Fruit fly (Drosophila melanogaster) whole organism, embryonic: Measurements from ENCODE around the gene CG18596.
A peak's percentile ranks its signal among the peaks of the same experiment; 100 is the strongest.

Experiments
- ATbp ChIP-seq: fragments of 200-800 bp; sonication (Bioruptor generic); optimal IDR thresholded peaks from 2 replicates; lab custom pipeline; 2017; ENCODE audit warnings: missing biosample characterization, mild to moderate bottlenecking, missing genetic modification characterization, missing genetic modification reagents
- CG10462 ChIP-seq: fragments of 200-800 bp; sonication (Bioruptor generic); optimal IDR thresholded peaks from 2 replicates; lab custom pipeline; 2016; ENCODE audit warnings: missing biosample characterization, missing genetic modification characterization
- CG10543 ChIP-seq: fragments of 200-800 bp; sonication (Bioruptor generic); optimal IDR thresholded peaks from 3 replicates; lab custom pipeline; 2017; ENCODE audit warnings: missing biosample characterization, mild to moderate bottlenecking, missing genetic modification characterization, moderate library complexity
- CG11093 ChIP-seq: fragments of 200-800 bp; sonication (Bioruptor generic); IDR thresholded peaks from 3 replicates; pipeline ENCODE4 v1.3.6; 2022; ENCODE audit warnings: missing biosample characterization, missing genetic modification characterization
- CG11504 ChIP-seq: fragments of 200-800 bp; sonication (Bioruptor generic); optimal IDR thresholded peaks from 3 replicates; lab custom pipeline; 2019; ENCODE audit warnings: missing biosample characterization, mild to moderate bottlenecking, missing genetic modification characterization, moderate library complexity
- CG11696 ChIP-seq: fragments of 200-800 bp; sonication (Bioruptor generic); IDR thresholded peaks from 2 replicates; pipeline ENCODE4 v1.3.6; 2022; ENCODE audit warnings: missing biosample characterization, missing genetic modification characterization
- CG12299 ChIP-seq: fragments of 200-800 bp; sonication (Bioruptor generic); optimal IDR thresholded peaks from 2 replicates; lab custom pipeline; 2018; ENCODE audit warnings: missing biosample characterization, mild to moderate bottlenecking, missing genetic modification characterization
- CG13894 ChIP-seq: fragments of 200-800 bp; sonication (Bioruptor generic); optimal IDR thresholded peaks from 3 replicates; lab custom pipeline; 2018; ENCODE audit warnings: missing biosample characterization, mild to moderate bottlenecking, missing genetic modification characterization, moderate library complexity
- CG15479 ChIP-seq: fragments of 200-800 bp; sonication (Bioruptor generic); optimal IDR thresholded peaks from 3 replicates; lab custom pipeline; 2019; ENCODE audit warnings: missing biosample characterization, mild to moderate bottlenecking, missing genetic modification characterization, moderate library complexity
- CG1647 ChIP-seq: fragments of 200-800 bp; sonication (Bioruptor generic); optimal IDR thresholded peaks from 3 replicates; lab custom pipeline; 2016; ENCODE audit warnings: missing biosample characterization, missing genetic modification characterization
- CG16863 ChIP-seq: fragments of 200-800 bp; sonication (Bioruptor generic); optimal IDR thresholded peaks from 3 replicates; lab custom pipeline; 2016; ENCODE audit warnings: missing biosample characterization, missing genetic modification characterization
- CG17385 ChIP-seq: fragments of 200-800 bp; sonication (Bioruptor generic); optimal IDR thresholded peaks from 3 replicates; lab custom pipeline; 2018; ENCODE audit warnings: missing biosample characterization, mild to moderate bottlenecking, missing genetic modification characterization
- CG17829 ChIP-seq: fragments of 200-800 bp; optimal IDR thresholded peaks from 2 replicates; lab custom pipeline; 2019; ENCODE audit warnings: missing biosample characterization, mild to moderate bottlenecking, missing genetic modification characterization, moderate library complexity
- CG30020 ChIP-seq: fragments of 200-800 bp; optimal IDR thresholded peaks from 2 replicates; lab custom pipeline; 2019; ENCODE audit warnings: missing biosample characterization, mild to moderate bottlenecking, missing genetic modification characterization, moderate library complexity
- CG33213 ChIP-seq: fragments of 200-800 bp; sonication (Bioruptor generic); optimal IDR thresholded peaks from 3 replicates; lab custom pipeline; 2016; ENCODE audit warnings: missing biosample characterization, missing genetic modification characterization
- CG5180 ChIP-seq: fragments of 200-800 bp; sonication (Bioruptor generic); optimal IDR thresholded peaks from 3 replicates; lab custom pipeline; 2017; ENCODE audit warnings: missing biosample characterization, missing genetic modification characterization, mild to moderate bottlenecking, moderate library complexity, missing genetic modification reagents
- CG6765 ChIP-seq: fragments of 200-800 bp; sonication (Bioruptor generic); optimal IDR thresholded peaks from 3 replicates; lab custom pipeline; 2017; ENCODE audit warnings: missing biosample characterization, mild to moderate bottlenecking, missing genetic modification characterization
- CG6791 ChIP-seq: fragments of 200-800 bp; sonication (Bioruptor generic); IDR thresholded peaks from 3 replicates; pipeline ENCODE4 v1.3.6; 2022; ENCODE audit warnings: missing biosample characterization, missing genetic modification characterization; ENCODE audit not compliant: partially characterized antibody
- CG7963 ChIP-seq: fragments of 200-800 bp; sonication (Bioruptor generic); IDR thresholded peaks from 3 replicates; pipeline ENCODE4 v1.3.6; 2022; ENCODE audit warnings: missing biosample characterization, missing genetic modification characterization; ENCODE audit not compliant: partially characterized antibody
- CG8281 ChIP-seq: fragments of 200-800 bp; sonication (Bioruptor generic); optimal IDR thresholded peaks from 2 replicates; lab custom pipeline; 2018; ENCODE audit warnings: missing biosample characterization, mild to moderate bottlenecking, missing genetic modification characterization, moderate library complexity
- Chrac-16 ChIP-seq: fragments of 200-800 bp; sonication (Bioruptor generic); optimal IDR thresholded peaks from 3 replicates; lab custom pipeline; 2016; ENCODE audit warnings: missing biosample characterization, missing genetic modification characterization
- D19A ChIP-seq: fragments of 200-800 bp; optimal IDR thresholded peaks from 3 replicates; lab custom pipeline; 2019; ENCODE audit warnings: missing biosample characterization, mild to moderate bottlenecking, missing genetic modification characterization, moderate library complexity
- Dref ChIP-seq: fragments of 200-800 bp; sonication (Bioruptor generic); IDR thresholded peaks from 2 replicates; pipeline ENCODE4 v1.3.6; 2022; ENCODE audit warnings: missing biosample characterization, missing genetic modification characterization
- GATAe ChIP-seq: fragments of 200-800 bp; sonication (Bioruptor generic); conservative IDR thresholded peaks from 2 replicates; pipeline ENCODE4 v1.3.6; 2022; ENCODE audit warnings: missing biosample characterization, missing genetic modification characterization
- H2.0 ChIP-seq: fragments of 200-800 bp; sonication (Bioruptor generic); IDR thresholded peaks from 2 replicates; pipeline ENCODE4 v1.3.6; 2022; ENCODE audit warnings: missing biosample characterization, missing genetic modification characterization
- Lim3 ChIP-seq: fragments of 200-800 bp; sonication (Bioruptor generic); IDR thresholded peaks from 2 replicates; pipeline ENCODE4 v1.3.6; 2022; ENCODE audit warnings: missing biosample characterization, missing genetic modification characterization
- NC2β ChIP-seq: fragments of 200-800 bp; sonication (Bioruptor generic); optimal IDR thresholded peaks from 2 replicates; lab custom pipeline; 2016; ENCODE audit warnings: missing biosample characterization, missing genetic modification characterization
- Trl ChIP-seq, 3 experiments: fragments of >200 bp in 2 of 3; fragments of 200-800 bp in 1 of 3; sonication (Bioruptor generic) in 1 of 3; optimal IDR thresholded peaks; 2 replicates in 1 of 3; 3 replicates in 2 of 3; lab custom pipeline; 2016 to 2017; ENCODE audit warnings: missing biosample characterization in 1 of 3, missing genetic modification characterization in 1 of 3
- Vsx1 ChIP-seq: fragments of 200-800 bp; sonication (Bioruptor generic); optimal IDR thresholded peaks from 2 replicates; lab custom pipeline; 2017; ENCODE audit warnings: missing biosample characterization, mild to moderate bottlenecking, missing genetic modification characterization, missing genetic modification reagents
- bcd ChIP-seq: fragments of 200-800 bp; sonication (Bioruptor generic); optimal IDR thresholded peaks from 2 replicates; lab custom pipeline; 2017; ENCODE audit warnings: missing biosample characterization, mild to moderate bottlenecking, missing genetic modification characterization
- caup ChIP-seq: fragments of 200-800 bp; sonication (Bioruptor generic); optimal IDR thresholded peaks from 3 replicates; lab custom pipeline; 2017; ENCODE audit warnings: missing biosample characterization, mild to moderate bottlenecking, missing genetic modification characterization, moderate library complexity; ENCODE audit not compliant: severe bottlenecking
- chif ChIP-seq, 2 experiments: fragments of 200-800 bp; sonication (Bioruptor generic); optimal IDR thresholded peaks; 3 replicates each; lab custom pipeline; 2016; ENCODE audit warnings: missing biosample characterization in 2 of 2, missing genetic modification characterization in 2 of 2
- croc ChIP-seq: fragments of 200-800 bp; sonication (Bioruptor generic); conservative IDR thresholded peaks from 3 replicates; pipeline ENCODE4 v1.3.6; 2022; ENCODE audit warnings: missing biosample characterization, missing genetic modification characterization
- en ChIP-seq: fragments of 200-800 bp; sonication (Bioruptor generic); optimal IDR thresholded peaks from 2 replicates; lab custom pipeline; 2016; ENCODE audit warnings: missing biosample characterization, missing genetic modification characterization
- gcm2 ChIP-seq: fragments of 200-800 bp; sonication (Bioruptor generic); optimal IDR thresholded peaks from 2 replicates; lab custom pipeline; 2016; ENCODE audit warnings: missing biosample characterization, missing genetic modification characterization
- hkb ChIP-seq, 2 experiments: fragments of 200-800 bp in 1 of 2; fragments of >200 bp in 1 of 2; sonication (Bioruptor generic) in 1 of 2; IDR thresholded peaks in 1 of 2; optimal IDR thresholded peaks in 1 of 2; 2 replicates each; pipeline versions ENCODE4 v1.3.6 to Lab custom; 2017 to 2022; ENCODE audit warnings: missing biosample characterization in 1 of 2, missing genetic modification characterization in 1 of 2
- ind ChIP-seq: fragments of 200-800 bp; sonication (Bioruptor generic); optimal IDR thresholded peaks from 3 replicates; lab custom pipeline; 2016; ENCODE audit warnings: missing biosample characterization, missing genetic modification characterization
- lab ChIP-seq: fragments of 200-800 bp; sonication (Bioruptor generic); optimal IDR thresholded peaks from 3 replicates; lab custom pipeline; 2017; ENCODE audit warnings: missing biosample characterization, missing genetic modification characterization, mild to moderate bottlenecking, moderate library complexity, missing genetic modification reagents
- lola ChIP-seq, 3 experiments: fragments of >200 bp in 2 of 3; fragments of 200-800 bp in 1 of 3; sonication (Bioruptor generic) in 1 of 3; optimal IDR thresholded peaks; 2 replicates each; lab custom pipeline; 2017 to 2019; ENCODE audit warnings: missing biosample characterization in 3 of 3, missing genetic modification characterization in 3 of 3, mild to moderate bottlenecking in 1 of 3, moderate library complexity in 1 of 3
- nerfin-1 ChIP-seq: fragments of 200-800 bp; sonication (Bioruptor generic); optimal IDR thresholded peaks from 3 replicates; lab custom pipeline; 2019; ENCODE audit warnings: missing biosample characterization, mild to moderate bottlenecking, missing genetic modification characterization, moderate library complexity
- psq ChIP-seq: fragments of 200-800 bp; sonication (Bioruptor generic); optimal IDR thresholded peaks from 2 replicates; lab custom pipeline; 2017; ENCODE audit warnings: missing biosample characterization, missing genetic modification characterization
- pum ChIP-seq: fragments of 200-800 bp; sonication (Bioruptor generic); optimal IDR thresholded peaks from 2 replicates; lab custom pipeline; 2016; ENCODE audit warnings: missing biosample characterization, missing genetic modification characterization
- sc ChIP-seq, 3 experiments: fragments of >200 bp in 2 of 3; fragments of 200-800 bp in 1 of 3; sonication (Bioruptor generic) in 1 of 3; optimal IDR thresholded peaks; 2 replicates in 2 of 3; 3 replicates in 1 of 3; lab custom pipeline; 2017; ENCODE audit warnings: mild to moderate bottlenecking in 1 of 3, missing biosample characterization in 1 of 3, missing genetic modification characterization in 1 of 3, missing genetic modification reagents in 1 of 3
- so ChIP-seq: fragments of 200-800 bp; sonication (Bioruptor generic); IDR thresholded peaks from 3 replicates; pipeline ENCODE4 v1.3.6; 2022; ENCODE audit warnings: missing biosample characterization, missing genetic modification characterization
- sqz ChIP-seq: fragments of 200-800 bp; sonication (Bioruptor generic); optimal IDR thresholded peaks from 3 replicates; lab custom pipeline; 2018; ENCODE audit warnings: missing biosample characterization, mild to moderate bottlenecking, missing genetic modification characterization
- ssp ChIP-seq: fragments of 200-800 bp; sonication (Bioruptor generic); IDR thresholded peaks from 2 replicates; pipeline ENCODE4 v1.3.6; 2022; ENCODE audit warnings: missing biosample characterization, missing genetic modification characterization
- tna ChIP-seq: fragments of 200-800 bp; sonication (Bioruptor generic); IDR thresholded peaks from 2 replicates; pipeline ENCODE4 v1.3.6; 2022; ENCODE audit warnings: missing biosample characterization, missing genetic modification characterization; ENCODE audit not compliant: partially characterized antibody
- wek ChIP-seq: fragments of 200-800 bp; sonication (Bioruptor generic); optimal IDR thresholded peaks from 3 replicates; lab custom pipeline; 2018; ENCODE audit warnings: missing biosample characterization, mild to moderate bottlenecking, missing genetic modification characterization, moderate library complexity

The CG18596 gene

DNA sequence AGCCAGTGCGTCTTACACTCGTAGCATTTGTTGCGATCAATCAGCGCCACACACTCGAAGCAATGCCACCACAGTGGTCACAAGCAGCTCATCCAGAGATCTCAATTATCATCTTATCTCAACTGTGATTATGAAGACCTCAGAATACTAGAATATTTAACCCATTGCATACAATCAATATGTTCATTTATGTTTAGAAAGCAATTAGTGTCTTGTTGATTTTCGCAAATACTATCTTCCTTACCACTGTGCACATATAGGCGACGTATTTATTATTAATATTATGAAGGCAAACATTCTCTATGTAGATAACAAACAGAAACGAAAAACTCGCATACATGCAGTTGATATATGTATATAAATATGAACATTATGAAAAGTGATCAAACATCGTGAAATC, 16.9 kb upstream of the CG18596 start (continued):
- peak; percentile 62 for TF ChIP-seq bcd (GFP tag; lab: Kevin White, UChicago)
- peak; percentile 32 for TF ChIP-seq gcm2 (GFP tag; lab: Kevin White, UChicago)
- TF ChIP-seq CG17829 (tag; lab: Kevin White, UChicago) = peak; percentile 78
- peak; percentile 47 for TF ChIP-seq ind (GFP tag; lab: Kevin White, UChicago)
- TF ChIP-seq sqz (GFP tag; lab: Kevin White, UChicago) = peak; percentile 36
- peak; percentile 20 for TF ChIP-seq CG1647
- TF ChIP-seq Chrac-16 = peak; percentile 32
- no peak for TF ChIP-seq Trl (optimal IDR thresholded peaks at IDR 0.05; lab: Kevin White, UChicago)
- TF ChIP-seq Trl (GFP tag; optimal IDR thresholded peaks at IDR 0.05; lab: Kevin White, UChicago) = peak; percentile 76
- TF ChIP-seq lab (GFP tag; lab: Kevin White, UChicago) = peak; percentile 69
- peak; percentile 35; the same call in 1 of the 2 replicates for TF ChIP-seq ssp (GFP tag; lab: Robert Waterston, UW)
- no peak for TF ChIP-seq tna (GFP tag; lab: Robert Waterston, UW)
- no peak for TF ChIP-seq sc (optimal IDR thresholded peaks at IDR 0.05; lab: Kevin White, UChicago)
- TF ChIP-seq sc (GFP tag; optimal IDR thresholded peaks at IDR 0.05; lab: Kevin White, UChicago) = peak; percentile 89
- peak; percentile 66; the same call in 1 of the 2 replicates for TF ChIP-seq CG11696 (GFP tag; lab: Robert Waterston, UW)
- TF ChIP-seq psq = peak; percentile 70
- TF ChIP-seq CG33213 (GFP tag; lab: Kevin White, UChicago) = peak; percentile 51
- peak; percentile 58 for TF ChIP-seq wek
- peak; percentile 31 for TF ChIP-seq CG15479 (GFP tag; lab: Kevin White, UChicago)
- no peak for TF ChIP-seq en (GFP tag; lab: Kevin White, UChicago)
- TF ChIP-seq hkb (optimal IDR thresholded peaks at IDR 0.05; lab: Kevin White, UChicago) = no peak
- TF ChIP-seq hkb (GFP tag; IDR thresholded peaks at IDR 0.05; lab: Robert Waterston, UW) = peak; percentile 74
- no peak for TF ChIP-seq CG7963 (GFP tag; lab: Robert Waterston, UW)
- peak; percentile 75 for TF ChIP-seq CG11504
- TF ChIP-seq so (GFP tag; lab: Robert Waterston, UW) = peak; percentile 58; the same call in 1 of the 3 replicates
- peak; percentile 66 for TF ChIP-seq CG10462 (GFP tag; lab: Kevin White, UChicago)
- peak; percentile 64 for TF ChIP-seq CG16863
- peak; percentile 32 for TF ChIP-seq CG17385 (GFP tag; lab: Kevin White, UChicago)
- peak; percentile 60 for TF ChIP-seq D19A (tag; lab: Kevin White, UChicago)
- TF ChIP-seq CG11093 (GFP tag; lab: Robert Waterston, UW) = peak; percentile 54; the same call in 2 of the 3 replicates
- TF ChIP-seq GATAe (GFP tag; lab: Robert Waterston, UW) = 0 out of 2 replicates have a peak, but pooled peaks have one; percentile 14
- no peak for TF ChIP-seq Lim3 (GFP tag; lab: Robert Waterston, UW)
- TF ChIP-seq CG12299 (tag; lab: Kevin White, UChicago) = no peak
- TF ChIP-seq CG6765 (GFP tag; lab: Kevin White, UChicago) = no peak
- TF ChIP-seq H2.0 = peak; percentile 40; the same call in 1 of the 2 replicates
- peak; percentile 22 for TF ChIP-seq CG5180 (GFP tag; lab: Kevin White, UChicago)
- no peak for TF ChIP-seq CG6791
- no peak for TF ChIP-seq CG10543 (GFP tag; lab: Kevin White, UChicago)
- TF ChIP-seq croc = peak; percentile 48
- TF ChIP-seq pum = peak; percentile 25
- TF ChIP-seq lola (GFP tag; optimal IDR thresholded peaks at IDR 0.05; lab: Kevin White, UChicago) = peak in 1 of 3 experiments; percentile 77
- peak; percentile 59 for TF ChIP-seq Vsx1
- TF ChIP-seq NC2β (GFP tag; lab: Kevin White, UChicago) = peak; percentile 82
- TF ChIP-seq CG30020 = no peak
- TF ChIP-seq chif (GFP tag; optimal IDR thresholded peaks at IDR 0.05; lab: Kevin White, UChicago) = peak; percentile 52 to 60
- TF ChIP-seq nerfin-1 (tag; lab: Kevin White, UChicago) = peak; percentile 69
- no peak for TF ChIP-seq CG13894 (tag; lab: Kevin White, UChicago)
- TF ChIP-seq caup = peak; percentile 43
- TF ChIP-seq Dref (GFP tag; lab: Robert Waterston, UW) = no peak
- TF ChIP-seq CG8281 = peak; percentile 54
- TF ChIP-seq ATbp (GFP tag; lab: Kevin White, UChicago) = peak; percentile 77
